2 fruit fly cellular contexts compared by ENCODE assay signal in genomic region chr3R:12244468-12245060, dm6.
TF ChIP-seq lines count a peak whose summit lies in the region.

No protein-coding gene starts in this region.

TF ChIP-seq in whole organism, embryonic, 481 proteins besides CTCF, POLR2A, EP300 and RAD21 (continued from another document and continues in another):
- TF ChIP-seq Rfx (GFP tag; IDR thresholded peaks at IDR 0.05; lab: Robert Waterston, UW), result 0 out of 2 replicates have a peak, but pooled peaks have one; percentile 9
- peak; percentile 10 for TF ChIP-seq CG1603 (tag; optimal IDR thresholded peaks at IDR 0.05; lab: Kevin White, UChicago)
- TF ChIP-seq seq (GFP tag; IDR thresholded peaks at IDR 0.05; lab: Robert Waterston, UW), result 0 out of 2 replicates have a peak, but pooled peaks have one; percentile 38
- no peak for TF ChIP-seq bsh (GFP tag; optimal IDR thresholded peaks at IDR 0.05; lab: Kevin White, UChicago)
- no peak for TF ChIP-seq ttk (GFP tag; IDR thresholded peaks at IDR 0.05; lab: Robert Waterston, UW)
- TF ChIP-seq Vsx1 (GFP tag; optimal IDR thresholded peaks at IDR 0.05; lab: Kevin White, UChicago), result peak; percentile 2
- TF ChIP-seq vvl (GFP tag; IDR thresholded peaks at IDR 0.05; lab: Robert Waterston, UW), result 0 out of 2 replicates have a peak, but pooled peaks have one; percentile 51
- TF ChIP-seq CG13287 (GFP tag; IDR thresholded peaks at IDR 0.05; lab: Robert Waterston, UW; ENCODE audit: partially characterized antibody), result peak; percentile 13; the same call in 1 of the 2 replicates
- peak; percentile 98 for TF ChIP-seq Nf-YB (GFP tag; optimal IDR thresholded peaks at IDR 0.05; lab: Kevin White, UChicago)
- TF ChIP-seq C15 (GFP tag; IDR thresholded peaks at IDR 0.05; lab: Robert Waterston, UW), result no peak
- TF ChIP-seq org-1 (GFP tag; optimal IDR thresholded peaks at IDR 0.05; lab: Kevin White, UChicago), result no peak
- peak; percentile 12 for TF ChIP-seq CG12071 (GFP tag; optimal IDR thresholded peaks at IDR 0.05; lab: Kevin White, UChicago)
- TF ChIP-seq ara (GFP tag; IDR thresholded peaks at IDR 0.05; lab: Robert Waterston, UW), result no peak
- no peak for TF ChIP-seq dati (GFP tag; IDR thresholded peaks at IDR 0.05; lab: Robert Waterston, UW)
- no peak for TF ChIP-seq Dp (GFP tag; optimal IDR thresholded peaks at IDR 0.05; lab: Kevin White, UChicago)
- TF ChIP-seq CG2202 (tag; optimal IDR thresholded peaks at IDR 0.05; lab: Kevin White, UChicago), result no peak
- TF ChIP-seq CG6272 (GFP tag; IDR thresholded peaks at IDR 0.05; lab: Robert Waterston, UW), result no peak
- no peak for TF ChIP-seq CG10959 (GFP tag; IDR thresholded peaks at IDR 0.05; lab: Robert Waterston, UW)
- TF ChIP-seq Bgb (GFP tag; IDR thresholded peaks at IDR 0.05; lab: Robert Waterston, UW; ENCODE audit: partially characterized antibody), result peak; percentile 64; the same call in 1 of the 2 replicates
- TF ChIP-seq bab2 (GFP tag; optimal IDR thresholded peaks at IDR 0.05; lab: Kevin White, UChicago), result no peak
- peak; percentile 27; the same call in 1 of the 2 replicates for TF ChIP-seq tna (GFP tag; IDR thresholded peaks at IDR 0.05; lab: Robert Waterston, UW; ENCODE audit: partially characterized antibody)
- no peak for TF ChIP-seq CG14860 (GFP tag; IDR thresholded peaks at IDR 0.05; lab: Robert Waterston, UW; ENCODE audit: partially characterized antibody)
- no peak for TF ChIP-seq CG1529 (GFP tag; optimal IDR thresholded peaks at IDR 0.05; lab: Kevin White, UChicago)
- TF ChIP-seq da (GFP tag; optimal IDR thresholded peaks at IDR 0.05; lab: Kevin White, UChicago), result no peak
- no peak for TF ChIP-seq HLHmδ (GFP tag; optimal IDR thresholded peaks at IDR 0.05; lab: Kevin White, UChicago)
- peak; percentile 59 to 69 for TF ChIP-seq Trl (optimal IDR thresholded peaks at IDR 0.05; lab: Kevin White, UChicago)
- TF ChIP-seq Trl (GFP tag; optimal IDR thresholded peaks at IDR 0.05; lab: Kevin White, UChicago), result no peak
- TF ChIP-seq otp (GFP tag; IDR thresholded peaks at IDR 0.05; lab: Robert Waterston, UW), result peak; percentile 58; the same call in 1 of the 3 replicates
- TF ChIP-seq fd102C (GFP tag; optimal IDR thresholded peaks at IDR 0.05; lab: Kevin White, UChicago), result no peak
- no peak for TF ChIP-seq Fer3 (tag; optimal IDR thresholded peaks at IDR 0.05; lab: Kevin White, UChicago)
- peak; percentile 17 for TF ChIP-seq grn (GFP tag; optimal IDR thresholded peaks at IDR 0.05; lab: Kevin White, UChicago)
- no peak for TF ChIP-seq CoRest (tag; optimal IDR thresholded peaks at IDR 0.05; lab: Kevin White, UChicago)
- no peak for TF ChIP-seq Hmr (GFP tag; optimal IDR thresholded peaks at IDR 0.05; lab: Kevin White, UChicago)
- 0 out of 4 replicates have a peak, but pooled peaks have one; percentile 77 for TF ChIP-seq chinmo (GFP tag; IDR thresholded peaks at IDR 0.05; lab: Robert Waterston, UW; ENCODE audit: partially characterized antibody)
- TF ChIP-seq CG18262 (tag; optimal IDR thresholded peaks at IDR 0.05; lab: Kevin White, UChicago), result no peak
- 0 out of 3 replicates have a peak, but pooled peaks have one; percentile 10 for TF ChIP-seq Opbp (GFP tag; IDR thresholded peaks at IDR 0.05; lab: Robert Waterston, UW; ENCODE audit: partially characterized antibody)
- TF ChIP-seq CG10431 (GFP tag; optimal IDR thresholded peaks at IDR 0.05; lab: Kevin White, UChicago), result no peak
- TF ChIP-seq CkIIα-i1 (GFP tag; IDR thresholded peaks at IDR 0.05; lab: Robert Waterston, UW), result no peak
- TF ChIP-seq Bteb2 (GFP tag; optimal IDR thresholded peaks at IDR 0.05; lab: Kevin White, UChicago), result no peak
- peak; percentile 97 for TF ChIP-seq Nf-YC (tag; optimal IDR thresholded peaks at IDR 0.05; lab: Kevin White, UChicago)
- no peak for TF ChIP-seq CG1024 (GFP tag; IDR thresholded peaks at IDR 0.05; lab: Robert Waterston, UW)
- no peak for TF ChIP-seq CG2129 (GFP tag; IDR thresholded peaks at IDR 0.05; lab: Robert Waterston, UW; ENCODE audit: partially characterized antibody)
- no peak for TF ChIP-seq Spps (tag; optimal IDR thresholded peaks at IDR 0.05; lab: Kevin White, UChicago)
- no peak for TF ChIP-seq p53 (GFP tag; optimal IDR thresholded peaks at IDR 0.05; lab: Kevin White, UChicago)
- TF ChIP-seq GATAe (GFP tag; conservative IDR thresholded peaks at IDR 0.05; lab: Robert Waterston, UW), result no peak
- TF ChIP-seq sna (GFP tag; IDR thresholded peaks at IDR 0.05; lab: Robert Waterston, UW; ENCODE audit: partially characterized antibody), result 0 out of 2 replicates have a peak, but pooled peaks have one; percentile 14
- TF ChIP-seq ci (GFP tag; IDR thresholded peaks at IDR 0.05; lab: Robert Waterston, UW), result no peak; the same call in 2 of the 3 replicates
- no peak for TF ChIP-seq CG11085 (GFP tag; IDR thresholded peaks at IDR 0.05; lab: Robert Waterston, UW)
- no peak for TF ChIP-seq CG6654 (GFP tag; optimal IDR thresholded peaks at IDR 0.05; lab: Kevin White, UChicago)
- TF ChIP-seq Deaf1 (tag; optimal IDR thresholded peaks at IDR 0.05; lab: Kevin White, UChicago), result peak; percentile 82
- no peak for TF ChIP-seq D (optimal IDR thresholded peaks at IDR 0.05; lab: Kevin White, UChicago)
- TF ChIP-seq D (GFP tag; optimal IDR thresholded peaks at IDR 0.05; lab: Kevin White, UChicago), result no peak
- TF ChIP-seq br (optimal IDR thresholded peaks at IDR 0.05; lab: Kevin White, UChicago), result no peak
- TF ChIP-seq CG3065 (GFP tag; optimal IDR thresholded peaks at IDR 0.05; lab: Kevin White, UChicago), result no peak
- TF ChIP-seq CG4404 (GFP tag; IDR thresholded peaks at IDR 0.05; lab: Robert Waterston, UW), result no peak
- TF ChIP-seq Optix (GFP tag; IDR thresholded peaks at IDR 0.05; lab: Robert Waterston, UW), result no peak
- TF ChIP-seq unpg (GFP tag; optimal IDR thresholded peaks at IDR 0.05; lab: Kevin White, UChicago), result peak; percentile 12
- no peak for TF ChIP-seq sob (GFP tag; IDR thresholded peaks at IDR 0.05; lab: Robert Waterston, UW)
- peak; percentile 65 for TF ChIP-seq cg (GFP tag; optimal IDR thresholded peaks at IDR 0.05; lab: Kevin White, UChicago)
- no peak for TF ChIP-seq phol (tag; optimal IDR thresholded peaks at IDR 0.05; lab: Kevin White, UChicago)
- TF ChIP-seq CG2199 (GFP tag; IDR thresholded peaks at IDR 0.05; lab: Robert Waterston, UW), result peak; percentile 87; the same call in 2 of the 3 replicates
- no peak for TF ChIP-seq Gsc (GFP tag; IDR thresholded peaks at IDR 0.05; lab: Robert Waterston, UW)
- TF ChIP-seq ATbp (GFP tag; optimal IDR thresholded peaks at IDR 0.05; lab: Kevin White, UChicago), result no peak
- peak; percentile 22; the same call in 1 of the 3 replicates for TF ChIP-seq CG6175 (GFP tag; IDR thresholded peaks at IDR 0.05; lab: Robert Waterston, UW)

TF ChIP-seq in whole organism, prepupa, 60 proteins besides CTCF, POLR2A, EP300 and RAD21 (continued from another document):
- TF ChIP-seq fd85E (GFP tag; optimal IDR thresholded peaks at IDR 0.05; lab: Kevin White, UChicago) (no peak), pdm3 (GFP tag; optimal IDR thresholded peaks at IDR 0.05; lab: Kevin White, UChicago) (no peak), CG1621 (tag; optimal IDR thresholded peaks at IDR 0.05; lab: Kevin White, UChicago) (no peak), Blimp-1 (GFP tag; optimal IDR thresholded peaks at IDR 0.05; lab: Kevin White, UChicago) (no peak), Sox102F (GFP tag; optimal IDR thresholded peaks at IDR 0.05; lab: Kevin White, UChicago) (no peak), lz (GFP tag; optimal IDR thresholded peaks at IDR 0.05; lab: Kevin White, UChicago) (no peak), CG6163 (GFP tag; IDR thresholded peaks at IDR 0.05; lab: Robert Waterston, UW) (no peak; the same call in 2 of the 3 replicates)
